Fruit fly (Drosophila melanogaster) whole organism, prepupa: ENCODE results near the gene MICU3.
A peak's percentile ranks its signal among the peaks of the same experiment; 100 is the strongest.

Experiments used
- CG10631 ChIP-seq: fragments of 200-800 bp; sonication (Bioruptor generic); optimal IDR thresholded peaks from 2 replicates; lab custom pipeline; 2016; ENCODE audit warnings: missing biosample characterization, missing genetic modification characterization
- CG15336 ChIP-seq: fragments of 200-800 bp; sonication (Bioruptor generic); IDR thresholded peaks from 2 replicates; pipeline ENCODE4 v1.3.6; 2022; ENCODE audit warnings: missing biosample characterization, missing genetic modification characterization
- CG1621 ChIP-seq: fragments of 200-800 bp; sonication (Bioruptor generic); optimal IDR thresholded peaks from 3 replicates; lab custom pipeline; 2018; ENCODE audit warnings: missing biosample characterization, mild to moderate bottlenecking, missing genetic modification characterization
- CG3032 ChIP-seq: fragments of 200-800 bp; optimal IDR thresholded peaks from 2 replicates; lab custom pipeline; 2019; ENCODE audit warnings: missing biosample characterization, mild to moderate bottlenecking, missing genetic modification characterization, moderate library complexity
- CG32006 ChIP-seq: fragments of 200-800 bp; sonication (Bioruptor generic); optimal IDR thresholded peaks from 3 replicates; lab custom pipeline; 2017; ENCODE audit warnings: missing biosample characterization, mild to moderate bottlenecking, missing genetic modification characterization
- CG3919 ChIP-seq: fragments of 200-800 bp; sonication (Bioruptor generic); optimal IDR thresholded peaks from 3 replicates; lab custom pipeline; 2016; ENCODE audit warnings: missing biosample characterization, missing genetic modification characterization
- CG4318 ChIP-seq: fragments of 200-800 bp; sonication (Bioruptor generic); optimal IDR thresholded peaks from 3 replicates; lab custom pipeline; 2017; ENCODE audit warnings: missing biosample characterization, mild to moderate bottlenecking, missing genetic modification characterization
- CG6276 ChIP-seq: fragments of 200-800 bp; sonication (Bioruptor generic); optimal IDR thresholded peaks from 2 replicates; lab custom pipeline; 2017; ENCODE audit warnings: missing biosample characterization, mild to moderate bottlenecking, missing genetic modification characterization
- CG6792 ChIP-seq: fragments of 200-800 bp; sonication (Bioruptor generic); optimal IDR thresholded peaks from 3 replicates; lab custom pipeline; 2016; ENCODE audit warnings: missing biosample characterization, missing genetic modification characterization
- CG6854 ChIP-seq: fragments of 200-800 bp; sonication (Bioruptor generic); optimal IDR thresholded peaks from 2 replicates; lab custom pipeline; 2017; ENCODE audit warnings: missing biosample characterization, mild to moderate bottlenecking, missing genetic modification characterization
- CG7368 ChIP-seq: fragments of 200-800 bp; sonication (Bioruptor generic); optimal IDR thresholded peaks from 3 replicates; lab custom pipeline; 2016; ENCODE audit warnings: missing biosample characterization, missing genetic modification characterization
- CG8119 ChIP-seq: fragments of 200-800 bp; sonication (Bioruptor generic); IDR thresholded peaks from 3 replicates; pipeline ENCODE4 v1.3.6; 2022; ENCODE audit warnings: missing biosample characterization, missing genetic modification characterization
- CG8319 ChIP-seq: fragments of 200-800 bp; sonication (Bioruptor generic); optimal IDR thresholded peaks from 3 replicates; lab custom pipeline; 2016; ENCODE audit warnings: missing biosample characterization, missing genetic modification characterization
- CG9139 ChIP-seq: fragments of 200-800 bp; sonication (Bioruptor generic); optimal IDR thresholded peaks from 3 replicates; lab custom pipeline; 2017; ENCODE audit warnings: missing biosample characterization, mild to moderate bottlenecking, missing genetic modification characterization
- Eip75B ChIP-seq: fragments of 200-800 bp; sonication (Bioruptor generic); optimal IDR thresholded peaks from 3 replicates; lab custom pipeline; 2016; ENCODE audit warnings: missing biosample characterization, missing genetic modification characterization
- Eip78C ChIP-seq: fragments of 200-800 bp; sonication (Bioruptor generic); peaks from one replicate; lab custom pipeline; 2016; ENCODE audit warnings: missing biosample characterization, missing genetic modification characterization
- Gug ChIP-seq: fragments of 200-800 bp; sonication (Bioruptor generic); IDR thresholded peaks from 2 replicates; pipeline ENCODE4 v1.3.6; 2022; ENCODE audit warnings: missing biosample characterization, missing genetic modification characterization
- Hr4 ChIP-seq: fragments of 200-800 bp; sonication (Bioruptor generic); optimal IDR thresholded peaks from 3 replicates; lab custom pipeline; 2016; ENCODE audit warnings: missing biosample characterization, missing genetic modification characterization
- Met ChIP-seq: fragments of 200-800 bp; sonication (Bioruptor generic); optimal IDR thresholded peaks from 3 replicates; lab custom pipeline; 2016; ENCODE audit warnings: missing biosample characterization, missing genetic modification characterization
- OdsH ChIP-seq: fragments of 200-800 bp; sonication (Bioruptor generic); optimal IDR thresholded peaks from 3 replicates; lab custom pipeline; 2016; ENCODE audit warnings: missing biosample characterization, missing genetic modification characterization
- achi ChIP-seq: fragments of 200-800 bp; sonication (Bioruptor generic); optimal IDR thresholded peaks from 3 replicates; lab custom pipeline; 2016; ENCODE audit warnings: missing biosample characterization, missing genetic modification characterization
- acj6 ChIP-seq: fragments of 200-800 bp; sonication (Bioruptor generic); optimal IDR thresholded peaks from 3 replicates; lab custom pipeline; 2016; ENCODE audit warnings: missing biosample characterization, missing genetic modification characterization
- cyc ChIP-seq: fragments of 200-800 bp; sonication (Bioruptor generic); optimal IDR thresholded peaks from 3 replicates; lab custom pipeline; 2016; ENCODE audit warnings: missing biosample characterization, missing genetic modification characterization
- dsx ChIP-seq: fragments of 200-800 bp; optimal IDR thresholded peaks from 3 replicates; lab custom pipeline; 2019; ENCODE audit warnings: missing biosample characterization, mild to moderate bottlenecking, missing genetic modification characterization, moderate library complexity; ENCODE audit not compliant: poor library complexity, severe bottlenecking
- esn ChIP-seq: fragments of 200-800 bp; sonication (Bioruptor generic); optimal IDR thresholded peaks from 2 replicates; lab custom pipeline; 2016; ENCODE audit warnings: missing biosample characterization, mild to moderate bottlenecking, missing genetic modification characterization, moderate library complexity
- fd59A ChIP-seq: fragments of 200-800 bp; sonication (Bioruptor generic); optimal IDR thresholded peaks from 2 replicates; lab custom pipeline; 2017; ENCODE audit warnings: missing biosample characterization, mild to moderate bottlenecking, missing genetic modification characterization, missing genetic modification reagents
- fd85E ChIP-seq: fragments of 200-800 bp; sonication (Bioruptor generic); optimal IDR thresholded peaks from 3 replicates; lab custom pipeline; 2016; ENCODE audit warnings: missing biosample characterization, missing genetic modification characterization
- net ChIP-seq: fragments of 200-800 bp; sonication (Bioruptor generic); optimal IDR thresholded peaks from 3 replicates; lab custom pipeline; 2016; ENCODE audit warnings: missing biosample characterization, missing genetic modification characterization
- pdm3 ChIP-seq: fragments of 200-800 bp; sonication (Bioruptor generic); optimal IDR thresholded peaks from 3 replicates; lab custom pipeline; 2016; ENCODE audit warnings: missing biosample characterization, missing genetic modification characterization
- salr ChIP-seq, 2 experiments: fragments of 200-800 bp; sonication (Bioruptor generic); optimal IDR thresholded peaks; 3 replicates each; lab custom pipeline; 2016 to 2018; ENCODE audit warnings: missing biosample characterization in 2 of 2, missing genetic modification characterization in 2 of 2, mild to moderate bottlenecking in 1 of 2
- spab ChIP-seq: fragments of 200-800 bp; sonication (Bioruptor generic); optimal IDR thresholded peaks from 2 replicates; lab custom pipeline; 2017; ENCODE audit warnings: missing biosample characterization, mild to moderate bottlenecking, missing genetic modification characterization, missing genetic modification reagents
- ss ChIP-seq, 2 experiments: fragments of 200-800 bp; sonication (Bioruptor generic); optimal IDR thresholded peaks; 2 replicates in 1 of 2; 3 replicates in 1 of 2; lab custom pipeline; 2017 to 2018; ENCODE audit warnings: mild to moderate bottlenecking in 2 of 2, missing biosample characterization in 2 of 2, missing genetic modification characterization in 2 of 2, moderate library complexity in 1 of 2
- svp ChIP-seq: fragments of 200-800 bp; sonication (Bioruptor generic); peaks from one replicate; lab custom pipeline; 2016; ENCODE audit warnings: missing biosample characterization, missing genetic modification characterization
- vri ChIP-seq: fragments of 200-800 bp; sonication (Bioruptor generic); optimal IDR thresholded peaks from 3 replicates; lab custom pipeline; 2016; ENCODE audit warnings: missing biosample characterization, mild to moderate bottlenecking, missing genetic modification characterization

The MICU3 gene

dm6 chr3R:19807148-19807547 lies 40.0 kb upstream of the MICU3 start:
- no peak for TF ChIP-seq Gug (GFP tag; lab: Robert Waterston, UW)
- TF ChIP-seq, all 60 proteins: peak for 0

- TF ChIP-seq CG6792 (GFP tag; lab: Kevin White, UChicago) (no peak), CG15336 (GFP tag; lab: Robert Waterston, UW) (peak; percentile 49; the same call in 1 of the 2 replicates), CG10631 (GFP tag; lab: Kevin White, UChicago) (peak; percentile 30), net (GFP tag; lab: Kevin White, UChicago) (peak; percentile 27), CG9139 (GFP tag; lab: Kevin White, UChicago) (no peak), Eip78C (GFP tag; lab: Kevin White, UChicago) (peak; percentile 69), pdm3 (GFP tag; lab: Kevin White, UChicago) (peak; percentile 57), CG6854 (GFP tag; lab: Kevin White, UChicago) (no peak), Gug (GFP tag; lab: Robert Waterston, UW) (peak; percentile 46), esn (GFP tag; lab: Kevin White, UChicago) (peak; percentile 4), OdsH (GFP tag; lab: Kevin White, UChicago) (peak; percentile 49), CG4318 (peak; percentile 56), CG32006 (peak; percentile 89), ss (GFP tag; optimal IDR thresholded peaks at IDR 0.05; lab: Kevin White, UChicago) (peak in 1 of 2 experiments; percentile 1), CG8119 (GFP tag; lab: Robert Waterston, UW) (peak; percentile 58), spab (peak; percentile 29), Hr4 (GFP tag; lab: Kevin White, UChicago) (peak; percentile 70), achi (GFP tag; lab: Kevin White, UChicago) (peak; percentile 37), salr (GFP tag; optimal IDR thresholded peaks at IDR 0.05; lab: Kevin White, UChicago) (peak in 1 of 2 experiments; percentile 68), acj6 (GFP tag; lab: Kevin White, UChicago) (peak; percentile 40), CG6276 (peak; percentile 30), CG8319 (GFP tag; lab: Kevin White, UChicago) (no peak), dsx (GFP tag; lab: Kevin White, UChicago) (no peak), CG3032 (tag; lab: Kevin White, UChicago) (peak; percentile 41), Eip75B (GFP tag; lab: Kevin White, UChicago) (no peak), CG3919 (GFP tag; lab: Kevin White, UChicago) (no peak), fd85E (no peak), Met (peak; percentile 15)
These were observed 39.2 kb upstream of the MICU3 start for dm6 chr3R:19807745-19808429.

dm6 chr3R:19808430-19808756 lies 38.7 kb upstream of the MICU3 start:
- TF ChIP-seq svp (peak; percentile 45), vri (peak; percentile 3), dsx (GFP tag; lab: Kevin White, UChicago) (no peak), CG6276 (peak; percentile 11), CG32006 (peak; percentile 42), Gug (GFP tag; lab: Robert Waterston, UW) (0 out of 2 replicates have a peak, but pooled peaks have one; percentile 1), cyc (GFP tag; lab: Kevin White, UChicago) (no peak), fd59A (GFP tag; lab: Kevin White, UChicago) (no peak), achi (GFP tag; lab: Kevin White, UChicago) (no peak), net (GFP tag; lab: Kevin White, UChicago) (no peak), CG1621 (tag; lab: Kevin White, UChicago) (no peak), Hr4 (GFP tag; lab: Kevin White, UChicago) (no peak)

- TF ChIP-seq CG7368 (no peak), svp (peak; percentile 93), dsx (GFP tag; lab: Kevin White, UChicago) (no peak)
- TF ChIP-seq, all 60 proteins: peak for 1
These were observed 35.6 kb upstream of the MICU3 start for dm6 chr3R:19811510-19811909.
